Fruit fly (Drosophila melanogaster): ENCODE results near the gene lmgA.

lmgA gene

dm6 chr2L:8511723-8512122, 16.7 kb downstream of the lmgA start, which contains the start of gene CG13096 (continued):
- TF ChIP-seq dpn (GFP tag; optimal IDR thresholded peaks at IDR 0.05): peak; percentile 37 to 43
- no peak for TF ChIP-seq CG32767 (GFP tag; IDR thresholded peaks at IDR 0.05)
- TF ChIP-seq hb (GFP tag; IDR thresholded peaks at IDR 0.05; ENCODE audit: partially characterized antibody): peak; percentile 98
- TF ChIP-seq D19A (tag; optimal IDR thresholded peaks at IDR 0.05): no peak
- TF ChIP-seq vvl (GFP tag; IDR thresholded peaks at IDR 0.05): no peak; the same call in 1 of the 2 replicates
- peak; percentile 53; the same call in 1 of the 2 replicates for TF ChIP-seq CG3847 (GFP tag; IDR thresholded peaks at IDR 0.05)
- TF ChIP-seq zen2 (GFP tag; IDR thresholded peaks at IDR 0.05; ENCODE audit: partially characterized antibody): peak; percentile 98
- peak; percentile 47 for TF ChIP-seq CTCF (GFP tag; optimal IDR thresholded peaks at IDR 0.05)
- TF ChIP-seq nmo (GFP tag; optimal IDR thresholded peaks at IDR 0.05): peak; percentile 71
- TF ChIP-seq ssp (GFP tag; IDR thresholded peaks at IDR 0.05): no peak
- TF ChIP-seq Awh (GFP tag; IDR thresholded peaks at IDR 0.05): no peak
- no peak for TF ChIP-seq Hr78 (GFP tag; optimal IDR thresholded peaks at IDR 0.05)
- TF ChIP-seq sob (GFP tag; IDR thresholded peaks at IDR 0.05): no peak
- no peak for TF ChIP-seq zf30C (GFP tag; optimal IDR thresholded peaks at IDR 0.05)
- TF ChIP-seq Ptx1 (GFP tag; IDR thresholded peaks at IDR 0.05): no peak
- TF ChIP-seq Fer3 (tag; optimal IDR thresholded peaks at IDR 0.05): no peak
- no peak for TF ChIP-seq CkIIα-i1 (GFP tag; IDR thresholded peaks at IDR 0.05)
- peak; percentile 98 for TF ChIP-seq Opbp (GFP tag; IDR thresholded peaks at IDR 0.05; ENCODE audit: partially characterized antibody)
- TF ChIP-seq yki (optimal IDR thresholded peaks at IDR 0.05): no peak
- TF ChIP-seq Atf3 (GFP tag; optimal IDR thresholded peaks at IDR 0.05): no peak
- TF ChIP-seq Bgb (GFP tag; IDR thresholded peaks at IDR 0.05; ENCODE audit: partially characterized antibody): peak; percentile 99
- TF ChIP-seq CG14050 (GFP tag; IDR thresholded peaks at IDR 0.05): no peak
- peak; percentile 65 for TF ChIP-seq CG2712 (tag; optimal IDR thresholded peaks at IDR 0.05)
- no peak for TF ChIP-seq Mrtf (GFP tag; IDR thresholded peaks at IDR 0.05)
- TF ChIP-seq shn (GFP tag; optimal IDR thresholded peaks at IDR 0.05): no peak
- peak; percentile 97 for TF ChIP-seq cwo (GFP tag; optimal IDR thresholded peaks at IDR 0.05)
- TF ChIP-seq CG10267 (tag; optimal IDR thresholded peaks at IDR 0.05): peak; percentile 74
- TF ChIP-seq Jarid2 (GFP tag; optimal IDR thresholded peaks at IDR 0.05): no peak
- no peak for TF ChIP-seq h (optimal IDR thresholded peaks at IDR 0.05)
- TF ChIP-seq Dbx (GFP tag; IDR thresholded peaks at IDR 0.05): peak; percentile 52; the same call in 1 of the 3 replicates
- peak; percentile 93 for TF ChIP-seq CG1603 (tag; optimal IDR thresholded peaks at IDR 0.05)
- no peak for TF ChIP-seq gcm2 (GFP tag; optimal IDR thresholded peaks at IDR 0.05)
- peak; percentile 100 for TF ChIP-seq CG3995 (GFP tag; optimal IDR thresholded peaks at IDR 0.05)
- no peak for TF ChIP-seq sim (GFP tag; IDR thresholded peaks at IDR 0.05)
- TF ChIP-seq CG12769 (tag; optimal IDR thresholded peaks at IDR 0.05): no peak
- TF ChIP-seq CG3163 (GFP tag; optimal IDR thresholded peaks at IDR 0.05): no peak
- TF ChIP-seq jing (GFP tag; optimal IDR thresholded peaks at IDR 0.05): no peak
- peak; percentile 68 for TF ChIP-seq gro (GFP tag; optimal IDR thresholded peaks at IDR 0.05)
- no peak for TF ChIP-seq klu (GFP tag; IDR thresholded peaks at IDR 0.05)
- no peak for TF ChIP-seq ttk (GFP tag; IDR thresholded peaks at IDR 0.05)
- TF ChIP-seq Dref (GFP tag; IDR thresholded peaks at IDR 0.05): peak; percentile 100
- no peak for TF ChIP-seq CG43689 (GFP tag; IDR thresholded peaks at IDR 0.05)
- TF ChIP-seq Sin3A (optimal IDR thresholded peaks at IDR 0.05): peak; percentile 69
- TF ChIP-seq NK7.1 (GFP tag; optimal IDR thresholded peaks at IDR 0.05): no peak
- TF ChIP-seq run (tag; optimal IDR thresholded peaks at IDR 0.05): no peak
- no peak for TF ChIP-seq CG11398 (GFP tag; optimal IDR thresholded peaks at IDR 0.05)
- no peak for TF ChIP-seq corto (GFP tag; optimal IDR thresholded peaks at IDR 0.05)
- no peak for TF ChIP-seq gsb-n (tag; optimal IDR thresholded peaks at IDR 0.05)
- TF ChIP-seq NC2α (GFP tag; optimal IDR thresholded peaks at IDR 0.05): no peak
- TF ChIP-seq zfh2 (GFP tag; optimal IDR thresholded peaks at IDR 0.05): peak; percentile 27
- no peak for TF ChIP-seq GATAe (GFP tag; conservative IDR thresholded peaks at IDR 0.05)
- TF ChIP-seq Abd-B (GFP tag; optimal IDR thresholded peaks at IDR 0.05): peak; percentile 55
- peak; percentile 2 for TF ChIP-seq Side (GFP tag; optimal IDR thresholded peaks at IDR 0.05)
- no peak for TF ChIP-seq Hmx (GFP tag; optimal IDR thresholded peaks at IDR 0.05)
